Worm (Caenorhabditis elegans) whole organism, L2 larva: ENCODE measurements around the gene gpa-10.

Source experiments
- C34F6.9 ChIP-seq: fragments of 150-350 bp; optimal IDR thresholded peaks from 2 replicates; lab custom pipeline; 2014; ENCODE audit warnings: missing biosample characterization, missing genetic modification characterization
- F13H6.1 ChIP-seq: sonication (generic microtip); optimal IDR thresholded peaks from 2 replicates; lab custom pipeline; 2016; ENCODE audit warnings: missing genetic modification characterization, missing compliant biosample characterization
- R02D3.7 ChIP-seq: fragments of 150-350 bp; optimal IDR thresholded peaks from 2 replicates; lab custom pipeline; 2014; ENCODE audit warnings: missing biosample characterization, missing genetic modification characterization
- alr-1 ChIP-seq: fragments of 150-350 bp; optimal IDR thresholded peaks from 2 replicates; lab custom pipeline; 2014; ENCODE audit warnings: missing biosample characterization, missing genetic modification characterization
- aly-2 ChIP-seq: fragments of 150-350 bp; optimal IDR thresholded peaks from 2 replicates; lab custom pipeline; 2014; ENCODE audit warnings: missing biosample characterization, missing genetic modification characterization
- ama-1 ChIP-seq: fragments of 150-350 bp; optimal IDR thresholded peaks from 2 replicates; lab custom pipeline; 2018; ENCODE audit warnings: inconsistent platforms
- blmp-1 ChIP-seq: sonication (generic microtip); optimal IDR thresholded peaks from 2 replicates; lab custom pipeline; 2017; ENCODE audit warnings: missing genetic modification characterization, mild to moderate bottlenecking, missing compliant biosample characterization, antibody characterized with exemption, moderate library complexity; ENCODE audit not compliant: insufficient read depth
- ceh-16 ChIP-seq: fragments of 150-350 bp; optimal IDR thresholded peaks from 2 replicates; lab custom pipeline; 2014; ENCODE audit warnings: missing biosample characterization, missing genetic modification characterization
- ceh-82 ChIP-seq: fragments of 150-350 bp; optimal IDR thresholded peaks from 2 replicates; lab custom pipeline; 2014; ENCODE audit warnings: missing biosample characterization, missing genetic modification characterization
- crh-2 ChIP-seq: sonication (generic microtip); optimal IDR thresholded peaks from 2 replicates; lab custom pipeline; 2017; ENCODE audit warnings: missing biosample characterization, missing genetic modification characterization
- elt-1 ChIP-seq: fragments of 150-350 bp; optimal IDR thresholded peaks from 2 replicates; lab custom pipeline; 2014; ENCODE audit warnings: missing biosample characterization, missing genetic modification characterization
- elt-3 ChIP-seq: sonication (generic microtip); optimal IDR thresholded peaks from 2 replicates; lab custom pipeline; 2017; ENCODE audit warnings: missing biosample characterization, missing genetic modification characterization
- fos-1 ChIP-seq: fragments of 150-350 bp; optimal IDR thresholded peaks from 2 replicates; lab custom pipeline; 2014; ENCODE audit warnings: missing biosample characterization, missing genetic modification characterization
- lin-13 ChIP-seq: fragments of 150-350 bp; optimal IDR thresholded peaks from 2 replicates; lab custom pipeline; 2014; ENCODE audit warnings: missing biosample characterization, missing genetic modification reagents, missing genetic modification characterization
- lin-39 ChIP-seq: fragments of 150-350 bp; optimal IDR thresholded peaks from 2 replicates; lab custom pipeline; 2014; ENCODE audit warnings: missing biosample characterization, missing genetic modification reagents, missing genetic modification characterization
- mab-5 ChIP-seq: fragments of 150-350 bp; optimal IDR thresholded peaks from 2 replicates; lab custom pipeline; 2014; ENCODE audit warnings: missing biosample characterization, missing genetic modification characterization
- mdl-1 ChIP-seq, 2 experiments: fragments of 150-350 bp in 1 of 2; sonication (generic microtip) in 1 of 2; optimal IDR thresholded peaks; 2 replicates each; lab custom pipeline; 2017; ENCODE audit warnings: missing biosample characterization in 2 of 2, missing genetic modification characterization in 2 of 2
- nhr-11 ChIP-seq: fragments of 150-350 bp; optimal IDR thresholded peaks from 2 replicates; lab custom pipeline; 2014; ENCODE audit warnings: missing biosample characterization, missing genetic modification characterization
- nhr-12 ChIP-seq: fragments of 150-350 bp; optimal IDR thresholded peaks from 2 replicates; lab custom pipeline; 2014; ENCODE audit warnings: missing biosample characterization, missing genetic modification characterization
- nhr-129 ChIP-seq: fragments of 150-350 bp; optimal IDR thresholded peaks from 2 replicates; lab custom pipeline; 2014; ENCODE audit warnings: missing biosample characterization, missing genetic modification characterization
- nhr-21 ChIP-seq: fragments of 150-350 bp; optimal IDR thresholded peaks from 2 replicates; lab custom pipeline; 2014; ENCODE audit warnings: missing biosample characterization, missing genetic modification characterization
- nhr-23 ChIP-seq: fragments of 150-350 bp; optimal IDR thresholded peaks from 2 replicates; lab custom pipeline; 2014; ENCODE audit warnings: missing biosample characterization, missing genetic modification reagents, missing genetic modification characterization
- nhr-237 ChIP-seq: fragments of 150-350 bp; optimal IDR thresholded peaks from 2 replicates; lab custom pipeline; 2014; ENCODE audit warnings: missing biosample characterization, missing genetic modification characterization
- nhr-25 ChIP-seq: fragments of 150-350 bp; sonication (generic microtip); optimal IDR thresholded peaks from 3 replicates; lab custom pipeline; 2014; ENCODE audit warnings: missing biosample characterization, missing genetic modification characterization
- nhr-6 ChIP-seq: fragments of 150-350 bp; optimal IDR thresholded peaks from 2 replicates; lab custom pipeline; 2014; ENCODE audit warnings: missing biosample characterization, missing genetic modification characterization
- nhr-77 ChIP-seq: fragments of 150-350 bp; optimal IDR thresholded peaks from 2 replicates; lab custom pipeline; 2014; ENCODE audit warnings: missing biosample characterization, missing genetic modification characterization
- skn-1 ChIP-seq: sonication (generic microtip); optimal IDR thresholded peaks from 2 replicates; lab custom pipeline; 2017; ENCODE audit warnings: missing biosample characterization, missing genetic modification characterization
- sma-3 ChIP-seq: sonication (generic microtip); optimal IDR thresholded peaks from 2 replicates; lab custom pipeline; 2016; ENCODE audit warnings: missing genetic modification reagents, missing genetic modification characterization, missing compliant biosample characterization
- sma-9 ChIP-seq, 2 experiments: fragments of 150-350 bp in 1 of 2; sonication (generic microtip) in 1 of 2; optimal IDR thresholded peaks; 2 replicates each; lab custom pipeline; 2014 to 2016; ENCODE audit warnings: missing genetic modification characterization in 2 of 2, mild to moderate bottlenecking in 1 of 2, missing biosample characterization in 1 of 2, missing compliant biosample characterization in 1 of 2, missing genetic modification reagents in 1 of 2, moderate library complexity in 1 of 2
- snpc-4 ChIP-seq: fragments of 150-350 bp; optimal IDR thresholded peaks from 2 replicates; lab custom pipeline; 2014; ENCODE audit warnings: missing biosample characterization, missing genetic modification characterization
- unc-39 ChIP-seq: fragments of 150-350 bp; optimal IDR thresholded peaks from 2 replicates; lab custom pipeline; 2014; ENCODE audit warnings: missing biosample characterization, missing genetic modification characterization
- unc-55 ChIP-seq: fragments of 150-350 bp; sonication (generic microtip); optimal IDR thresholded peaks from 3 replicates; lab custom pipeline; 2014; ENCODE audit warnings: missing biosample characterization, missing genetic modification reagents, missing genetic modification characterization
- unc-62 ChIP-seq: fragments of 150-350 bp; optimal IDR thresholded peaks from 2 replicates; lab custom pipeline; 2014; ENCODE audit warnings: missing biosample characterization, missing genetic modification reagents, missing genetic modification characterization
- zag-1 ChIP-seq: fragments of 150-350 bp; optimal IDR thresholded peaks from 2 replicates; lab custom pipeline; 2014; ENCODE audit warnings: missing biosample characterization, missing genetic modification characterization
- ztf-1 ChIP-seq: fragments of 200-800 bp; sonication (Bioruptor generic); conservative IDR thresholded peaks from 2 replicates; pipeline ENCODE4 v1.3.6; 2022; ENCODE audit warnings: missing genetic modification characterization, missing compliant biosample characterization
- ztf-11 ChIP-seq: sonication (generic microtip); optimal IDR thresholded peaks from 2 replicates; lab custom pipeline; 2017; ENCODE audit warnings: missing biosample characterization, missing genetic modification characterization
- ztf-4 ChIP-seq: fragments of 150-350 bp; optimal IDR thresholded peaks from 2 replicates; lab custom pipeline; 2014; ENCODE audit warnings: missing biosample characterization, missing genetic modification characterization

gpa-10 gene

DNA sequence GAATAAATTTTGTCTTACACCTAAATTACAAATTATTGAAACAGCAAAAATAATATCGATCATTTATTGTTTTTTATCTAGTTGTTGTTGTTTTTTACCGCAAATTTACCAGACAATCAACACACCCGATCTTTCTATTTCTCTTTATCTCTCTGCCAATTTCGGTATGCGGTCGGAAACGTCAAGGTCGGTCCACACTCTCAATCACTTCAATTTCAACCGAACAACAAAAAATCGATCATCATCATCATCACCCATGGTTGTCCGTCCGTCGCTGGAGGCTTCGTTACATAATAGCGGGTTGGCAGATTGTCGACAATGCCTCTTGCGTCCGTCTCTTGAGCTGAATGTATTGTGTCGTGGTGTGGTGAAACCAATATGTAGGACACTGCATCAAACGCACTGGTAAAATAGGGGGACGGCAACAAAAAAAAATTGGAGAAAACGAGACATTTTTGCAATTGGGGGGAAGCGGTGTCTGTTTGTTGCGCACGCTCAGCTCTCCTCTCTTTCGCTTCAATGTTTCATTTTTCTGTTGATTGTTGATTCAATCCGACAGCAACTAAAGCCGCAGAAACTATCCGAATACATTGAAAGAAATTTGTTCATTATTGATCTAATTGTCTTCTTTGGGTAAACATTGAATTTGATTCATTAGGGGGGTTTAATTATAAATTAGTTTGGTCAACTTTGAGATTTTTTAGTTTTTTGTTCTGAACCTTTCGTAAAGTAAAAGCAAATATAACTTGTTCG is 22.3 kb upstream of the gpa-10 start:
- TF ChIP-seq nhr-6 (tag; lab: Kevin White, UChicago) (no peak), nhr-12 (no peak), unc-39 (no peak), ztf-1 (no peak), nhr-237 (no peak), C34F6.9 (tag; lab: Kevin White, UChicago) (peak; percentile 23), ceh-16 (tag; lab: Kevin White, UChicago) (peak; percentile 49), fos-1 (tag; lab: Kevin White, UChicago) (no peak), crh-2 (no peak), unc-62 (GFP tag; lab: Kevin White, UChicago) (no peak), nhr-77 (tag; lab: Kevin White, UChicago) (no peak), sma-3 (GFP tag; lab: Kevin White, UChicago) (no peak), zag-1 (tag; lab: Kevin White, UChicago) (no peak), lin-13 (GFP tag; lab: Kevin White, UChicago) (no peak), lin-39 (no peak), blmp-1 (tag; lab: Kevin White, UChicago) (no peak), mab-5 (no peak), nhr-21 (no peak), nhr-11 (tag; lab: Kevin White, UChicago) (no peak), elt-3 (tag; lab: Kevin White, UChicago) (no peak), aly-2 (no peak), nhr-25 (peak; percentile 61), ztf-4 (tag; lab: Kevin White, UChicago) (no peak), F13H6.1 (peak; percentile 19), nhr-23 (tag; lab: Kevin White, UChicago) (no peak), nhr-129 (tag; lab: Kevin White, UChicago) (peak; percentile 41), sma-9 (GFP tag; optimal IDR thresholded peaks at IDR 0.05; lab: Kevin White, UChicago) (no peak), sma-9 (tag; optimal IDR thresholded peaks at IDR 0.05; lab: Kevin White, UChicago) (no peak), snpc-4 (tag; lab: Kevin White, UChicago) (no peak), elt-1 (tag; lab: Kevin White, UChicago) (peak; percentile 10), skn-1 (tag; lab: Kevin White, UChicago) (no peak), ceh-82 (no peak)

DNA sequence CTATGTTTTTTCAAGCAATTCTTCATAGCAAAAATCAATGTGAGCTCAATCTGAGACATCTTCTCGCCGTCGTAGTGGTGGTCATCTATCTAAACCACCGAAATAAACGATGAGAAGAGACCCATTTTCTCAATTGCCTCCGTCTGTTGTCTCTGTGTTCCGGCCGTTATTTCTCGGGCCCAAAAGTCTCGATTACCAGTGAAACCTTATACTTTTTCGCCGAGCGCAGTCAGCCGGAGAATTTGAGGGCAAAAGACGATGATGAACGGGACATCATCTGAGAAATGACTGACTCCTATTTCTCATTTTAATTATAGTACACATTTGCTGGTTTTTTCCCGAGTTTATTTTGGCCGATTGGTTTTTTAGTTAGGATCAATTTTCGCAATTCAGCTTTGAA is 21.2 kb upstream of the gpa-10 start:
- TF ChIP-seq unc-39 (no peak), ztf-11 (no peak), ztf-1 (no peak), nhr-12 (no peak), unc-55 (no peak), skn-1 (tag; lab: Kevin White, UChicago) (no peak), F13H6.1 (peak; percentile 3), ama-1 (no peak)

DNA sequence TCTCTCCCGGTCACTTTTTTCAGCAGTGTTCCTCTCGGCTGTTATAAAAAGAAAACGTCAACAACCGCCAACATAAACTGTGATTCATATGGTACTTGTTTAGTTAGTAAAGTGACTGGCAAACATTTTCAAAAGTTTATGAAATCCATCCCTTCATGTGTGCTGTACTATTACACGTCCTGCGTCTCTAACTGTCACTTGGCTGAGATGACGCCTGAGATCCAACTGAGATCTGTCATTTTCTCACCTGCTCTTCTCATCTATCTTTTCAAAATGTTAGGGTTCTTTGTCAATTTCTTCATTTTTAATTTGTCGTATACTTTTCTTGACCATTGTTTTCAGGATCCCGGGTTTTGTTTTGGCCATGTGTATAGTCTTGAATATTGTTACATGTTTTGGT is 20.1 kb upstream of the gpa-10 start:
- TF ChIP-seq nhr-11 (tag; lab: Kevin White, UChicago) (no peak), ztf-11 (no peak), F13H6.1 (peak; percentile 2), ama-1 (no peak), R02D3.7 (tag; lab: Kevin White, UChicago) (no peak), alr-1 (tag; lab: Kevin White, UChicago) (no peak), lin-13 (GFP tag; lab: Kevin White, UChicago) (no peak), mdl-1 (tag; optimal IDR thresholded peaks at IDR 0.05; lab: Kevin White, UChicago) (no peak), nhr-129 (tag; lab: Kevin White, UChicago) (peak; percentile 37), aly-2 (no peak), zag-1 (tag; lab: Kevin White, UChicago) (no peak), snpc-4 (tag; lab: Kevin White, UChicago) (no peak)

DNA sequence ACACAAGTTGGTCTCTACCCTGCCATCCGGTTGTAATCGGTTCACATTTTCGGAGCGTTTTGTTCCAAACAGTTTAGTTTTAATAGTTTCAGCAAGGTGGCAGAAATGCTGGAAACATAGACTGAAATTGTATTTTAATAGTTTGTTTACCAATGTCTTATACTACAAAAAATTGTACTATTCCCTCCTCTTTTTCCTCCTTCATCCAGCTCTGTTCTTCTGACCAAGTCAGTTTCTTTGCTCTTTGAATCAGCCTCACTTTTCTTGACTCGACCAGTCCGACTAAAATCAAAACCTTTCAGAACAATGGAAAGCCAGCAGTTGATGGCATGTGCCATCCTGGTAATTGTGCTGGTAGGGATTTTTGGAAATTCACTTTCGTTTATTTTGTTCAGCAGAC is 15.4 kb upstream of the gpa-10 start, which contains the start of gene frpr-18:
Gene frpr-18 (plus strand): TSS at position 301 of the 400 bp plus-strand sequence.
- TF ChIP-seq ceh-82, result no peak
